Worm (Caenorhabditis elegans): ENCODE measurements around the gene emc-5.

The emc-5 gene

ce11 chrII:11484600-11484999 is 12.0 kb upstream of the emc-5 start (continued):
- TF ChIP-seq let-607 (tag; optimal IDR thresholded peaks at IDR 0.05) (peak; percentile 67 to 78), ceh-58 (GFP tag; IDR thresholded peaks at IDR 0.05) (peak; percentile 87; the same call in 1 of the 2 replicates), ceh-79 (tag; optimal IDR thresholded peaks at IDR 0.05) (peak; percentile 91), F52B5.7 (tag; optimal IDR thresholded peaks at IDR 0.05) (peak; percentile 98), lin-35 (GFP tag; optimal IDR thresholded peaks at IDR 0.05) (peak in 1 of 3 experiments; percentile 78), snpc-3.4 (tag; optimal IDR thresholded peaks at IDR 0.05) (peak; percentile 93), nfya-1 (tag; optimal IDR thresholded peaks at IDR 0.05; ENCODE audit: borderline replicate concordance, insufficient read depth) (no peak), T26A5.8 (tag; optimal IDR thresholded peaks at IDR 0.05) (peak; percentile 94), zfh-2 (GFP tag; conservative IDR thresholded peaks at IDR 0.05) (peak; percentile 83), somi-1 (GFP tag; optimal IDR thresholded peaks at IDR 0.05) (peak; percentile 88), ceh-100 (GFP tag; IDR thresholded peaks at IDR 0.05) (peak; percentile 82), fkh-3 (tag; optimal IDR thresholded peaks at IDR 0.05) (peak; percentile 97), rpc-1 (optimal IDR thresholded peaks at IDR 0.05) (peak; percentile 84), rpc-1 (tag; optimal IDR thresholded peaks at IDR 0.05) (peak; percentile 99), ets-4 (GFP tag; optimal IDR thresholded peaks at IDR 0.05) (peak; percentile 94), rec-8 (tag; optimal IDR thresholded peaks at IDR 0.05) (peak; percentile 92 to 98), nhr-120 (GFP tag; IDR thresholded peaks at IDR 0.05) (peak; percentile 97), nfyb-1 (GFP tag; IDR thresholded peaks at IDR 0.05) (peak; percentile 93), madf-6 (GFP tag; IDR thresholded peaks at IDR 0.05) (peak; percentile 86), tbp1 (GFP tag; optimal IDR thresholded peaks at IDR 0.05) (peak; percentile 100), ama-1 (optimal IDR thresholded peaks at IDR 0.05) (no peak), ama-1 (GFP tag; optimal IDR thresholded peaks at IDR 0.05) (peak; percentile 92 to 93), hsf-1 (GFP tag; IDR thresholded peaks at IDR 0.05) (peak; percentile 64; the same call in 1 of the 2 replicates), aptf-3 (GFP tag; IDR thresholded peaks at IDR 0.05) (0 out of 2 replicates have a peak, but pooled peaks have one; percentile 58), lir-1 (GFP tag; conservative IDR thresholded peaks at IDR 0.05) (peak; percentile 84), mes-4 (tag; optimal IDR thresholded peaks at IDR 0.05) (peak; percentile 90), hlh-12 (tag; optimal IDR thresholded peaks at IDR 0.05) (peak; percentile 85), madf-8 (GFP tag; conservative IDR thresholded peaks at IDR 0.05) (peak; percentile 49), cebp-1 (GFP tag; IDR thresholded peaks at IDR 0.05) (peak; percentile 56; the same call in 1 of the 2 replicates), cebp-1 (tag; optimal IDR thresholded peaks at IDR 0.05) (no peak), F55B11.4 (tag; optimal IDR thresholded peaks at IDR 0.05; ENCODE audit: borderline replicate concordance, insufficient read depth) (no peak), dpff-1 (tag; optimal IDR thresholded peaks at IDR 0.05) (peak; percentile 52), lin-40 (tag; optimal IDR thresholded peaks at IDR 0.05) (peak; percentile 66), lag-1 (GFP tag; IDR thresholded peaks at IDR 0.05) (peak; percentile 87; the same call in 1 of the 2 replicates), Y53G8AR.9 (GFP tag; conservative IDR thresholded peaks at IDR 0.05) (peak; percentile 83; the same call in 1 of the 2 replicates), F33H1.4 (GFP tag; IDR thresholded peaks at IDR 0.05) (peak; percentile 63), egrh-3 (GFP tag; IDR thresholded peaks at IDR 0.05) (peak; percentile 50), zim-3 (tag; optimal IDR thresholded peaks at IDR 0.05) (peak; percentile 94), ccch-3 (GFP tag; optimal IDR thresholded peaks at IDR 0.05) (peak; percentile 67), hlh-26 (GFP tag; conservative IDR thresholded peaks at IDR 0.05) (0 out of 2 replicates have a peak, but pooled peaks have one; percentile 25), F37B4.10 (GFP tag; IDR thresholded peaks at IDR 0.05) (0 out of 2 replicates have a peak, but pooled peaks have one; percentile 76), tbx-9 (tag; optimal IDR thresholded peaks at IDR 0.05; ENCODE audit: borderline replicate concordance) (peak; percentile 26), snpc-1.3 (tag; optimal IDR thresholded peaks at IDR 0.05; ENCODE audit: insufficient read depth) (peak; percentile 97), snpc-4 (GFP tag; optimal IDR thresholded peaks at IDR 0.05) (peak; percentile 83), snpc-4 (tag; optimal IDR thresholded peaks at IDR 0.05) (peak; percentile 62 to 82 (median 77)), mel-28 (tag; optimal IDR thresholded peaks at IDR 0.05; ENCODE audit: borderline replicate concordance) (peak; percentile 70), lin-54 (GFP tag; optimal IDR thresholded peaks at IDR 0.05) (peak; percentile 81), rcor-1 (GFP tag; IDR thresholded peaks at IDR 0.05) (peak; percentile 88)

All from whole organism, young adult.